Fruit fly (Drosophila melanogaster) S2 (cell line): ENCODE measurements around the gene CG11248.

Source experiments
- CG8478 ChIP-seq: fragments of >200 bp; optimal IDR thresholded peaks from 2 replicates; lab custom pipeline; 2018
- CTCF ChIP-seq, 2 experiments: fragments of >200 bp; optimal IDR thresholded peaks; 2 replicates each; lab custom pipeline; 2018

The CG11248 gene

dm6 chr3L:21728616-21729047 is 48.8 kb downstream of the CG11248 start, which contains the start of the genes CG11247 and Polr2H:
Gene CG11247 (minus strand): TSS chr3L:21728806.
Gene Polr2H (plus strand): TSS chr3L:21728932.
- peak in 1 of 2 experiments; percentile 41 for TF ChIP-seq CTCF (optimal IDR thresholded peaks at IDR 0.05; lab: Kevin White, UChicago)
- TF ChIP-seq CG8478 (lab: Kevin White, UChicago), result no peak

dm6 chr3L:21730354-21730753 is 50.5 kb downstream of the CG11248 start, which contains the start of gene CG14570:
Gene CG14570 (minus strand): TSS chr3L:21730454.
- TF ChIP-seq CTCF (optimal IDR thresholded peaks at IDR 0.05; lab: Kevin White, UChicago) (no peak), CG8478 (lab: Kevin White, UChicago) (no peak)

- TF ChIP-seq CG8478 (lab: Kevin White, UChicago), result no peak
- TF ChIP-seq CTCF (optimal IDR thresholded peaks at IDR 0.05; lab: Kevin White, UChicago), result no peak
Observed at dm6 chr3L:21731104-21731600, 51.3 kb downstream of the CG11248 start, which contains the start of gene CG14569. Gene CG14569 (minus strand): TSS chr3L:21731550.
